Worm (Caenorhabditis elegans): ENCODE data around the gene clec-119.

clec-119 gene

DNA sequence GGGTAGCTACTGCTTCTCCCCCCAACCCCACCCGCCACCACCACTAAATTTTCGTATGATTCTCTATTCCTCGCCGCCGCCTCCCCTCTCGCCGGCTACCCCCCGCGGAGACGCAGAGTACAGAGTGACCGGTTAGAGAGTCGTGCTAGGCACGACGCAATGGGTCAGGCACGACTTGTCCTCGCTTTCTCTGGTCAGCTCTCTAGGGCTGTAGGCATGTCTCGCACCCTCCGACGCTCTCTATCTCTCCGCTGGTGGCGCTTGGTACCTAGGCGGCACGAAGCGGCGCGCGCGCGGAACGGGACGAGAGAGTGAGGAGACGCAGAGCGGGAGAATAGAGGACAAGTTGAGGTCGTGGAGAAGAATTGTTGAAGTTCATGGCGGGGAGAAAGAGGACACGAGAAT, 8.9 kb upstream of the clec-119 start (continued):
- TF ChIP-seq mab-5 (tag; optimal IDR thresholded peaks at IDR 0.05): peak; percentile 9
- peak; percentile 43 for TF ChIP-seq C34F6.9 (tag; optimal IDR thresholded peaks at IDR 0.05)
- TF ChIP-seq lin-13 (GFP tag; optimal IDR thresholded peaks at IDR 0.05): peak; percentile 61
- peak; percentile 46 for TF ChIP-seq crh-2 (tag; optimal IDR thresholded peaks at IDR 0.05)
- peak; percentile 46 for TF ChIP-seq gmeb-1 (tag; optimal IDR thresholded peaks at IDR 0.05)
- no peak for TF ChIP-seq dmd-4 (tag; optimal IDR thresholded peaks at IDR 0.05)
- no peak for TF ChIP-seq nhr-12 (tag; optimal IDR thresholded peaks at IDR 0.05)
- TF ChIP-seq nhr-25 (tag; optimal IDR thresholded peaks at IDR 0.05): peak; percentile 94
- TF ChIP-seq nhr-6 (tag; optimal IDR thresholded peaks at IDR 0.05): no peak
- no peak for TF ChIP-seq elt-3 (tag; optimal IDR thresholded peaks at IDR 0.05)
- TF ChIP-seq nhr-77 (tag; optimal IDR thresholded peaks at IDR 0.05): no peak
- TF ChIP-seq aly-2 (tag; optimal IDR thresholded peaks at IDR 0.05): no peak
- no peak for TF ChIP-seq skn-1 (tag; optimal IDR thresholded peaks at IDR 0.05)
- peak; percentile 43 for TF ChIP-seq elt-1 (tag; optimal IDR thresholded peaks at IDR 0.05)
- peak; percentile 53 for TF ChIP-seq nhr-129 (tag; optimal IDR thresholded peaks at IDR 0.05)

DNA sequence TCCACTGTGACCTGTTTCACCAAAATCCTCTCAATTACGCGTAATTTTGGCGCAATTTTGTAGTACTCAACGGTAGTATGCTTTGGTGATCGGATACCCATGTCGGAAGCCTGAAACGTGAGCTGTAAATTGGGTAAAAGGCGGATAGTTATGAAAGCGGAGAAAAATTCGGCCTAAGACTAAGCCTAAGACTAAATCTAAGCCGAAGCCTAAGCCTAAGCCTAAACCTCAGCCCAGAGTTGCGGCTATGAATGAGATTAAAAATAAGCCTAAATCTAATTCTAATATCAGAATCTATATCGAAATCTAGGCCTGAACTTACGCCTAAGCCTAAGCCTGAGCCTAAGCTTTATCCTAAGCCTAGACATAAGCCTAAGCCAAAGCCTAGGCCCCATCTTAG, 3.5 kb upstream of the clec-119 start, which contains the start of gene lin-42:
Gene lin-42, minus strand, starts transcription at position 101 of the 400 bp plus-strand sequence.
- no peak for TF ChIP-seq C34F6.9 (tag; optimal IDR thresholded peaks at IDR 0.05)
- TF ChIP-seq lin-11 (tag; optimal IDR thresholded peaks at IDR 0.05): no peak
- TF ChIP-seq gmeb-1 (tag; optimal IDR thresholded peaks at IDR 0.05): no peak
- TF ChIP-seq egl-27 (tag; optimal IDR thresholded peaks at IDR 0.05): no peak
- no peak for TF ChIP-seq unc-62 (GFP tag; optimal IDR thresholded peaks at IDR 0.05)

DNA sequence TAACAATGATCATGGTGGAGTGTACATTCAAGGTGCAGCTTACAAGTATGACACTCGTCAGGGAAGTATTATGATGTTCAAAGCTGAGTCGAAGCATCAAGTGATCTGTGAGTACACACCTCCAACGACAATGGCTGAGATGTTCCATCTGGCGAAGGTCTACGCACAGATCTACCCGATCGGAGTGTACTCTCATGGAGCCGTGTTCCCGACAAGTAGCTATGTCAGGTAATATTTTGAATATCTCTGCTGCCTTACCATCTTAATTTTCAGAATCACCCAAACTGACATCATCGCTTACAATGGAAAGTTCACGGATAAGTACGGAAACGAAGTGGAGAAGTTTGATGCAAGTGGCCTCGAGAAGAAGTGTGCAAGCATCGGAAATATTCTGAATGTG, 1.0 kb downstream of the clec-119 start:
- TF ChIP-seq lin-13 (GFP tag; optimal IDR thresholded peaks at IDR 0.05) (no peak), nhr-10 (tag; optimal IDR thresholded peaks at IDR 0.05) (no peak), skn-1 (tag; optimal IDR thresholded peaks at IDR 0.05) (no peak), R02D3.7 (tag; optimal IDR thresholded peaks at IDR 0.05) (no peak), zag-1 (tag; optimal IDR thresholded peaks at IDR 0.05) (no peak), ZK546.5 (tag; optimal IDR thresholded peaks at IDR 0.05) (no peak), sem-4 (tag; optimal IDR thresholded peaks at IDR 0.05) (no peak), peb-1 (tag; optimal IDR thresholded peaks at IDR 0.05) (no peak), egl-27 (tag; optimal IDR thresholded peaks at IDR 0.05) (no peak), nhr-6 (tag; optimal IDR thresholded peaks at IDR 0.05) (no peak), crh-2 (tag; optimal IDR thresholded peaks at IDR 0.05) (no peak), unc-55 (GFP tag; optimal IDR thresholded peaks at IDR 0.05) (no peak), nhr-11 (tag; optimal IDR thresholded peaks at IDR 0.05) (no peak), alr-1 (tag; optimal IDR thresholded peaks at IDR 0.05) (no peak), sma-3 (GFP tag; optimal IDR thresholded peaks at IDR 0.05) (no peak), ceh-16 (tag; optimal IDR thresholded peaks at IDR 0.05) (no peak), lin-39 (tag; optimal IDR thresholded peaks at IDR 0.05) (no peak), F13H6.1 (tag; optimal IDR thresholded peaks at IDR 0.05) (no peak)

DNA sequence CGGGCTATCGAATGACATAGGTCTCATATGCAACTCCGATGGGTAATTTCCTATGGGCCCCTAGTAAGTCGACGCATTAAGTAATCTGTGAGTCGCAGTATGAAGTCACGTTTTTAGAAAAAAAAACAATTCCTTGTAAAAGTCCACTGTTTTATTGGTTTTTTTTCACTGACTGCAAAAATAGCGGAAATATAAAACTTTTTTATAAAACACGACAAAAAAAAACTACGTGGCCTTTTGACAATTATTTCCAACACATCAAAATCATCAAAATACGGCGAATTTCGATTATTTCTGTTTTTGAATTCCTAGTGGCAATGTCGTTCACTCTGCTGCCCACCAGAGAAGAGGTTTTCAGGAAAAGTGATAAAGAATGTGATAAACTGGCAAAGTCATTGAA, 2.9 kb downstream of the clec-119 start, which contains the start of gene clpr-2:
Gene clpr-2, plus strand, starts transcription at position 301 of the 400 bp plus-strand sequence.
- no peak for TF ChIP-seq egl-27 (tag; optimal IDR thresholded peaks at IDR 0.05)

DNA sequence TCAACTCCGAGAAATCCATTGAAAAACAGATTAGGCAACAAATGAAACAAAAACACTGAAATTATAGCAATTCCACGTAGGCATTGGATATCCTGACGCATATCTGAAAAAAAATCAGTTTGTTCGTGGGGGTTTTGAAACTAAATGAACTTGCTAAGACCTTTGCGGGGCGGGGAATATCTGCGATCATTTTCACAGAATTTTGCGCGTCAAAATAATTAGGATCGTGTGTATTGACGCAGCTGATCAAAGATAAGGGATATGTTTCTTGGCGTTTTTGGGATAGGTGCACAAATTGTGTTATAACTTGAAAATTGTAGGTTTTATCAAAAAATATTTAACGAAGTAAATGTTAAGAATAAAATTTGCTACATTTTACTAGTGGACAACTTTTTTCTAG, 11.1 kb downstream of the clec-119 start, which contains the start of gene oac-30:
Gene oac-30, minus strand, starts transcription at position 101 of the 400 bp plus-strand sequence.
- TF ChIP-seq nhr-10 (tag; optimal IDR thresholded peaks at IDR 0.05): no peak
- TF ChIP-seq lin-39 (tag; optimal IDR thresholded peaks at IDR 0.05): no peak
- TF ChIP-seq unc-55 (GFP tag; optimal IDR thresholded peaks at IDR 0.05): no peak
- no peak for TF ChIP-seq F13H6.1 (tag; optimal IDR thresholded peaks at IDR 0.05)
- TF ChIP-seq skn-1 (tag; optimal IDR thresholded peaks at IDR 0.05): no peak
- TF ChIP-seq ceh-82 (tag; optimal IDR thresholded peaks at IDR 0.05): no peak

DNA sequence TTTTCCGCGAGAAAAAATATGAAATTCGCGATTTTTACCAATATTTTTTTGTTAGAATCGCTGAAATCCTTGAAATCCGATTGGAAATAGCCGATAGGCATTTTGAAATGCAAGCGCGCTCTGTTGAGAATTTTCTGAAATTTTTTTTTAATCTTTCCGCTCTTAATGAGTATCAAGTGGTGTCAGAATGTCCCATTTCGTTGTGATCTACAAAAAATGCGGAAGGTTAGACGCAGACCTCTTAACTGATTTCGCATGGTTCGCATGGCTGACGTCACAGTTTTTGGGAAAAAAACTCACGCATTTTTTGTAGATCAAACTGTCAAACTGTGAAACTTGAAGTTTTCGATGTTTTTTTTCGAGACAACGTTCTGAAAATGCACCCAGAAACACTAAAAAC, 16.1 kb downstream of the clec-119 start, which contains the start of gene srw-66:
Gene srw-66, minus strand, starts transcription at position 101 of the 400 bp plus-strand sequence.
- TF ChIP-seq lin-39 (tag; optimal IDR thresholded peaks at IDR 0.05) (no peak), sma-9 (GFP tag; optimal IDR thresholded peaks at IDR 0.05) (no peak), sma-9 (tag; optimal IDR thresholded peaks at IDR 0.05) (no peak)
